Worm (Caenorhabditis elegans) whole organism, young adult: ENCODE results near the gene srt-30.

Experiments
- ama-1 ChIP-seq, 3 experiments: fragments of 150-350 bp in 1 of 3; sonication (generic microtip) in 2 of 3; optimal IDR thresholded peaks; 2 replicates each; lab custom pipeline; 2014 to 2018; ENCODE audit warnings: missing biosample characterization in 2 of 3, missing genetic modification characterization in 2 of 3, missing genetic modification reagents in 2 of 3
- bed-1 ChIP-seq: fragments of 200-800 bp; sonication (Bioruptor generic); IDR thresholded peaks from 2 replicates; pipeline ENCODE4 v1.3.6; 2022; ENCODE audit warnings: missing genetic modification reagents, missing genetic modification characterization, missing compliant biosample characterization
- egrh-3 ChIP-seq: fragments of 200-800 bp; sonication (Bioruptor generic); IDR thresholded peaks from 2 replicates; pipeline ENCODE4 v1.3.6; 2022; ENCODE audit warnings: missing genetic modification reagents, missing genetic modification characterization, missing compliant biosample characterization
- ets-4 ChIP-seq: fragments of 200-800 bp; sonication (Bioruptor generic); optimal IDR thresholded peaks from 2 replicates; lab custom pipeline; 2018; ENCODE audit warnings: mild to moderate bottlenecking, missing genetic modification characterization, missing compliant biosample characterization
- madf-3 ChIP-seq: fragments of 200-800 bp; sonication (Bioruptor generic); IDR thresholded peaks from 2 replicates; pipeline ENCODE4 v1.3.6; 2022; ENCODE audit warnings: missing genetic modification reagents, missing genetic modification characterization, missing compliant biosample characterization
- mxl-1 ChIP-seq: sonication (generic microtip); optimal IDR thresholded peaks from 2 replicates; lab custom pipeline; 2016; ENCODE audit warnings: missing genetic modification characterization, missing compliant biosample characterization
- zim-3 ChIP-seq: sonication (generic microtip); optimal IDR thresholded peaks from 2 replicates; lab custom pipeline; 2017; ENCODE audit warnings: mild to moderate bottlenecking, missing genetic modification characterization, moderate library complexity, missing compliant biosample characterization

- TF ChIP-seq mxl-1 = no peak
- no peak for TF ChIP-seq ets-4 (GFP tag; lab: Kevin White, UChicago)
- no peak for TF ChIP-seq egrh-3 (GFP tag; lab: Robert Waterston, UW)
- no peak for TF ChIP-seq zim-3
- no peak for TF ChIP-seq madf-3 (GFP tag; lab: Robert Waterston, UW)
- TF ChIP-seq bed-1 = no peak
- TF ChIP-seq ama-1 (optimal IDR thresholded peaks at IDR 0.05; lab: Kevin White, UChicago) = no peak
- no peak for TF ChIP-seq ama-1 (GFP tag; optimal IDR thresholded peaks at IDR 0.05; lab: Kevin White, UChicago)
Measured at ce11 chrV:3805961-3806360, 5.7 kb upstream of the srt-30 start, which contains the start of gene srw-7.
